Fruit fly (Drosophila melanogaster): ENCODE data around the gene Mob2.

The Mob2 gene

DNA sequence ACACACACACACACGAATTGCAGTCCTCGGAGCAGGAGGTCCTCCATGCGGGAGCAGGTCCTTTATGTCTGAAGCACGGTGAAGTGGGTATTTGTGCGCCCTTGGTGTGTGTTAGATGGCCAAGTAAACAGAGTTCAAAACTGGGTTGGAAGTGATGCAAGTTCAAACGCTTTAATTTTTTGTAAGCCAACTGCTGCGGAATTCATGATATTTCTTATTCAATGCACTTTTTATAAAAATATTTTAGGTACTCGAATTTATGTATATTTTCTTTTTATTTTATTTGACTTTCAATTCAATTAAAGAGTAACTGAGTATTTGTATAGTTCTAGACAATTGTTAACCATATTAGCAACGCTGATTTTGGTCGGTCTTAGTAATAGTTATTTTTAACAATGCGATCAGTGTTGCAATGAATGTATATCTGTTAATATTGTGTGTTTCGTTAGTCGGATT is 38.0 kb upstream of the Mob2 start, which contains the start of the genes CG14137 and CG46394:
TSS of gene CG14137 (minus strand) at position 101 of the 456 bp plus-strand sequence.
TSS of gene CG46394 (plus strand) at position 406 of the 456 bp plus-strand sequence.
- TF ChIP-seq rn (GFP tag; IDR thresholded peaks at IDR 0.05): no peak
- TF ChIP-seq CG14655 (GFP tag; optimal IDR thresholded peaks at IDR 0.05): no peak
- TF ChIP-seq D1 (tag; optimal IDR thresholded peaks at IDR 0.05): no peak
- no peak for TF ChIP-seq CG32121 (GFP tag; IDR thresholded peaks at IDR 0.05)
- TF ChIP-seq CG9948 (tag; optimal IDR thresholded peaks at IDR 0.05): no peak
- TF ChIP-seq CG13204 (GFP tag; optimal IDR thresholded peaks at IDR 0.05): no peak
- TF ChIP-seq CG12605 (GFP tag; IDR thresholded peaks at IDR 0.05): no peak
- TF ChIP-seq fd96Ca (GFP tag; IDR thresholded peaks at IDR 0.05): no peak
- TF ChIP-seq EcR (GFP tag; optimal IDR thresholded peaks at IDR 0.05): no peak
- no peak for TF ChIP-seq CG8301 (tag; optimal IDR thresholded peaks at IDR 0.05)
- TF ChIP-seq CG4496 (GFP tag; IDR thresholded peaks at IDR 0.05): no peak
- no peak for TF ChIP-seq Pif1B (GFP tag; optimal IDR thresholded peaks at IDR 0.05)
- TF ChIP-seq Pif1A (GFP tag; optimal IDR thresholded peaks at IDR 0.05): no peak
- TF ChIP-seq CG10348 (GFP tag; IDR thresholded peaks at IDR 0.05): no peak
- TF ChIP-seq Ets98B (GFP tag; IDR thresholded peaks at IDR 0.05): no peak
- TF ChIP-seq gl (tag; optimal IDR thresholded peaks at IDR 0.05): no peak
- TF ChIP-seq CG34367 (tag; optimal IDR thresholded peaks at IDR 0.05): no peak
- TF ChIP-seq CG8159 (tag; optimal IDR thresholded peaks at IDR 0.05): no peak
- no peak for TF ChIP-seq CG15710 (tag; optimal IDR thresholded peaks at IDR 0.05)

DNA sequence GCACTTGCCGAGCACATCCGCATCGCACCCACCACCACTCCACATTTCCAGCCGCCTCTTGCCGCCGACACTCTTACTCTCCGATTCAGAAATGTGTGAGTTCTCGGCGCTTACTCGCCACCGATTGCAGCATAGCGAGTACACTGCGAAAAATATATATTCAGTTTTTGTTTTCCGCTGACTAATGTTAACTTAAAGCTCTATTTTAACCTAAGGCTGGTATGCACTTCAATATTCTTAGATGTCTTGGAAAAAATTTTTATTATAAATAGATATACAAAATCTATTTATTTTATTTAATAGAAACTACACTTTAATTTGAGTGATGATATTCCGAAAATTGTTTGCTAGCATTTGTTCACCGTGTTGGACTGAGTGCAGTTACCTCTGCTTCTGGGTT is 37.2 kb upstream of the Mob2 start:
- TF ChIP-seq gl (tag; optimal IDR thresholded peaks at IDR 0.05): no peak
- peak; percentile 18 for TF ChIP-seq CG14655 (GFP tag; optimal IDR thresholded peaks at IDR 0.05)
- peak; percentile 18 for TF ChIP-seq CG34367 (tag; optimal IDR thresholded peaks at IDR 0.05)
- TF ChIP-seq CG10348 (GFP tag; IDR thresholded peaks at IDR 0.05): no peak
- no peak for TF ChIP-seq CG12605 (GFP tag; IDR thresholded peaks at IDR 0.05)
- TF ChIP-seq CG8159 (tag; optimal IDR thresholded peaks at IDR 0.05): peak; percentile 52
- TF ChIP-seq Pif1B (GFP tag; optimal IDR thresholded peaks at IDR 0.05): peak; percentile 2
- no peak for TF ChIP-seq fd96Ca (GFP tag; IDR thresholded peaks at IDR 0.05)
- TF ChIP-seq Pif1A (GFP tag; optimal IDR thresholded peaks at IDR 0.05): no peak
- peak; percentile 38 for TF ChIP-seq CG9948 (tag; optimal IDR thresholded peaks at IDR 0.05)
- no peak for TF ChIP-seq CG32121 (GFP tag; IDR thresholded peaks at IDR 0.05)
- TF ChIP-seq EcR (GFP tag; optimal IDR thresholded peaks at IDR 0.05): peak; percentile 52
- TF ChIP-seq Ets98B (GFP tag; IDR thresholded peaks at IDR 0.05): no peak
- peak; percentile 61 for TF ChIP-seq CG15710 (tag; optimal IDR thresholded peaks at IDR 0.05)
- TF ChIP-seq Snoo (tag; optimal IDR thresholded peaks at IDR 0.05): peak; percentile 22
- TF ChIP-seq CG4496 (GFP tag; IDR thresholded peaks at IDR 0.05): 0 out of 3 replicates have a peak, but pooled peaks have one; percentile 22
- TF ChIP-seq CG8301 (tag; optimal IDR thresholded peaks at IDR 0.05): no peak
- TF ChIP-seq CG17806 (tag; optimal IDR thresholded peaks at IDR 0.05): peak; percentile 34
- no peak for TF ChIP-seq rn (GFP tag; IDR thresholded peaks at IDR 0.05)
- no peak for TF ChIP-seq D1 (tag; optimal IDR thresholded peaks at IDR 0.05)
- peak; percentile 29 for TF ChIP-seq CG13204 (GFP tag; optimal IDR thresholded peaks at IDR 0.05)

DNA sequence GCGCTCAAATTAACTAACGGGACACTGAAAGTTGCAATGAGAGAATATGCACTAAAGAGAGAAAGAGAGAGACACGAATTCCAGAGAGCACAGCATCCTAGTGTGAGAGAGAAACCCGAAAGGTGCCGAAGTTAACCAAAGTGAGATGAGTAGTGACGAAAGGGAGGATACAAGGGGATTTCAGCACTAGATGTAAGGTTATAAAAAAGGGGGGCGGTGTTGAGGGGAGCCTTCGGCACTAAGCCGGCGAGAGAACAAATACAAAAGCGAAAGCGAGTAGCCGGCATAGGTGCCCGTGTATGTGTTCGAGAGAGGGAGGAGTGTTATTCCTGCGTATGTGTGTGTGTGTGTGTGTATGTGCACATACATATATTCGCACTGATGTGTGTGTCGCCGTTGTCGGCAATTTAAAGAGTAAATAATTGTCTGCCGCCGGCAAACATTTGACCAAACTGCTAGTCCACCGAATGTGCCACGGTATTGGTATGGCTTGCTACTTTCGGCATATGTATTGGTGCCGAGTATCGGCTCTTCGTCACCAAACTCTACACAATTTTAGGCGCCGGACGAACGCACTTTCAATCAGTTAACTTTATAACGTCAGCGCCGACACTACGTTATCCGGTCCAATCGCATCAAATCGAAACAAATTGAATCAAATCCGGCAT is 34.7 kb upstream of the Mob2 start, which contains the start of gene CG7368:
TSS of gene CG7368 (plus strand) at position 618 of the 668 bp plus-strand sequence.
- TF ChIP-seq gl (tag; optimal IDR thresholded peaks at IDR 0.05): no peak
- TF ChIP-seq CG13204 (GFP tag; optimal IDR thresholded peaks at IDR 0.05): peak; percentile 14
- no peak for TF ChIP-seq CG14655 (GFP tag; optimal IDR thresholded peaks at IDR 0.05)

DNA sequence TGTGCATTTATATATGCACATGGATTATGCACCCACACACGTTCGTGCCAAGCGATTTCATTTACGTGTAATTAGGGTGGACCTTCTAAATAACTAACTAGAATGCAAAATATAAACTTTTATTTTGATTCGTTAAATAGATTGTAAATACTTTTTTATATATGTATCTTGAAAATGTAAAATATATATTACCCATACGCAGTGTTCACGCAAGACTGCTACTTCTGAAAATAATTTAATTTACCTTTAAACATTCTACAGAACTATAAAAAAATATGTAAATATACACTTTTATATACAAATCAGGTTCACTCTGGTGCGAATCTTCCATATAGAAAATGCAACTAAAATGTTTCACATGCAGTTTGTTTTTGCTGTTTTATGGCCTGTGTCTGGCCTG is 31.7 kb upstream of the Mob2 start:
- TF ChIP-seq fd96Ca (GFP tag; IDR thresholded peaks at IDR 0.05) (no peak), CG8159 (tag; optimal IDR thresholded peaks at IDR 0.05) (peak; percentile 86), CG10348 (GFP tag; IDR thresholded peaks at IDR 0.05) (no peak), CG8301 (tag; optimal IDR thresholded peaks at IDR 0.05) (peak; percentile 27), CG32121 (GFP tag; IDR thresholded peaks at IDR 0.05) (peak; percentile 61), CG17806 (tag; optimal IDR thresholded peaks at IDR 0.05) (peak; percentile 35), EcR (GFP tag; optimal IDR thresholded peaks at IDR 0.05) (no peak), Pif1B (GFP tag; optimal IDR thresholded peaks at IDR 0.05) (peak; percentile 3), CG34367 (tag; optimal IDR thresholded peaks at IDR 0.05) (peak; percentile 23), gl (tag; optimal IDR thresholded peaks at IDR 0.05) (no peak), CG12605 (GFP tag; IDR thresholded peaks at IDR 0.05) (no peak), rn (GFP tag; IDR thresholded peaks at IDR 0.05) (no peak), CG14655 (GFP tag; optimal IDR thresholded peaks at IDR 0.05) (peak; percentile 35), Pif1A (GFP tag; optimal IDR thresholded peaks at IDR 0.05) (no peak), Ets98B (GFP tag; IDR thresholded peaks at IDR 0.05) (peak; percentile 28; the same call in 1 of the 2 replicates), D1 (tag; optimal IDR thresholded peaks at IDR 0.05) (no peak), CG13204 (GFP tag; optimal IDR thresholded peaks at IDR 0.05) (no peak), Snoo (tag; optimal IDR thresholded peaks at IDR 0.05) (no peak), CG4496 (GFP tag; IDR thresholded peaks at IDR 0.05) (peak; percentile 55), CG9948 (tag; optimal IDR thresholded peaks at IDR 0.05) (peak; percentile 40), CG15710 (tag; optimal IDR thresholded peaks at IDR 0.05) (peak; percentile 46)

DNA sequence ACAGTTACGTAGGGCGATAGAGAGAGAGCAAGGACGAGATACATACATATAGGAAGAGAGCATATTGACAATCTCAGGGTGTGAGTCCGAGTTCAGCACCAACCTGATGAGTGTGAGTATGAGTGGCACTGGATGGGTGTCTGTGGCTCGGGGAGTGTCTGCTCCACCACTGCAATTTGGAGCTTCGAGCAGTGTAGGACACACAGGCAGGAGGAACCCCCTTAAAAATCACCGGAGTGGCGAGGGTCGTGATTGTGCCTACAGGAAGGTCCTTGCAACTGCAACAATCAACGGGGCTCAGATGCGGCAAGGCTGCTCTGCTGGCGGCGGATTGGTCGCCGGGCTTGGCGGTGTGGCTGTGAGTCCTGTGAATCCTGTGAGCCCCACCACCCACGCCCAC is 29.8 kb upstream of the Mob2 start:
- TF ChIP-seq rn (GFP tag; IDR thresholded peaks at IDR 0.05) (no peak), CG13204 (GFP tag; optimal IDR thresholded peaks at IDR 0.05) (peak; percentile 52)

DNA sequence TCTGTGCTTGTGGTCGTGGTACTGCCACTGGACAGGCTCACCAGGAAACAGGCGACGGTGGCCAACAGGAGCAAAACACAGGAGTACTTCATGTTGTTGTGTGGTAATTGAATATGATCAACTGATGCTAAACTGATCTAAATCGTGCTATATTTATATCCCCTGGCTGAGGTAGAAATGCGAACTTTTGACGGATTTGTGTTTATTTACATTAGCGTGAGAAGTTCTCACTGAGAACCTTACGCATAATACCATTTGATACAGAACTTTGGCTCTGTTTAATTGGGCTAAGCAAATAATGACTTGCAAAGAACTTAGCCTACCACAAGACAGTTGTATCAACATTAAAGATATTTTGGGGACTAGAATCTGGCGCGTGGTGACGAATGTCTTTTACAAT is 29.1 kb upstream of the Mob2 start, which contains the start of gene CG33268:
TSS of gene CG33268 (minus strand) at position 101 of the 400 bp plus-strand sequence.
- TF ChIP-seq Ets98B (GFP tag; IDR thresholded peaks at IDR 0.05): no peak
- TF ChIP-seq CG34367 (tag; optimal IDR thresholded peaks at IDR 0.05): no peak
- no peak for TF ChIP-seq CG4496 (GFP tag; IDR thresholded peaks at IDR 0.05)
- TF ChIP-seq Pif1B (GFP tag; optimal IDR thresholded peaks at IDR 0.05): no peak
- no peak for TF ChIP-seq CG32121 (GFP tag; IDR thresholded peaks at IDR 0.05)
- TF ChIP-seq CG14655 (GFP tag; optimal IDR thresholded peaks at IDR 0.05): no peak
- no peak for TF ChIP-seq Pif1A (GFP tag; optimal IDR thresholded peaks at IDR 0.05)

Data from whole organism, pupa.